Fruit fly (Drosophila melanogaster) whole organism, adult: ENCODE results near the gene MESR6.

ENCODE experiments used
- CG11617 ChIP-seq: fragments of 200-800 bp; sonication (Bioruptor generic); optimal IDR thresholded peaks from 2 replicates; lab custom pipeline; 2017; ENCODE audit warnings: mild to moderate bottlenecking, missing biosample characterization, missing genetic modification reagents, missing genetic modification characterization
- CG12768 ChIP-seq: fragments of 200-800 bp; sonication (Bioruptor generic); optimal IDR thresholded peaks from 2 replicates; lab custom pipeline; 2017; ENCODE audit warnings: missing biosample characterization, missing genetic modification characterization, mild to moderate bottlenecking, moderate library complexity, missing genetic modification reagents
- CG14711 ChIP-seq: fragments of 200-800 bp; sonication (Bioruptor generic); optimal IDR thresholded peaks from 2 replicates; lab custom pipeline; 2018; ENCODE audit warnings: missing biosample characterization, mild to moderate bottlenecking, missing genetic modification characterization, moderate library complexity
- CG1620 ChIP-seq: fragments of 200-800 bp; sonication (Bioruptor generic); optimal IDR thresholded peaks from 2 replicates; lab custom pipeline; 2016; ENCODE audit warnings: missing biosample characterization, missing genetic modification characterization
- CG5204 ChIP-seq: fragments of 200-800 bp; sonication (Bioruptor generic); optimal IDR thresholded peaks from 2 replicates; lab custom pipeline; 2016; ENCODE audit warnings: missing biosample characterization, missing genetic modification characterization
- CG7045 ChIP-seq: fragments of 200-800 bp; sonication (Bioruptor generic); optimal IDR thresholded peaks from 2 replicates; lab custom pipeline; 2017; ENCODE audit warnings: missing biosample characterization, mild to moderate bottlenecking, missing genetic modification characterization
- CG7101 ChIP-seq: fragments of 200-800 bp; sonication (Bioruptor generic); optimal IDR thresholded peaks from 2 replicates; lab custom pipeline; 2018; ENCODE audit warnings: missing biosample characterization, mild to moderate bottlenecking, missing genetic modification characterization, moderate library complexity
- Clk ChIP-seq: fragments of 200-800 bp; sonication (Bioruptor generic); optimal IDR thresholded peaks from 2 replicates; lab custom pipeline; 2017; ENCODE audit warnings: missing biosample characterization, missing genetic modification characterization
- Crg-1 ChIP-seq: fragments of 200-800 bp; sonication (Bioruptor generic); optimal IDR thresholded peaks from 2 replicates; lab custom pipeline; 2016; ENCODE audit warnings: missing biosample characterization, missing genetic modification characterization
- Hr96 ChIP-seq: fragments of 200-800 bp; sonication (Bioruptor generic); optimal IDR thresholded peaks from 2 replicates; lab custom pipeline; 2016; ENCODE audit warnings: missing biosample characterization, missing genetic modification characterization
- Mnt ChIP-seq: fragments of 200-800 bp; sonication (Bioruptor generic); optimal IDR thresholded peaks from 2 replicates; lab custom pipeline; 2016; ENCODE audit warnings: missing biosample characterization, mild to moderate bottlenecking, missing genetic modification characterization
- bab1 ChIP-seq: fragments of 200-800 bp; sonication (Bioruptor generic); optimal IDR thresholded peaks from 3 replicates; lab custom pipeline; 2019; ENCODE audit warnings: missing biosample characterization, mild to moderate bottlenecking, missing genetic modification characterization, moderate library complexity
- cic ChIP-seq: fragments of 200-800 bp; sonication (Bioruptor generic); optimal IDR thresholded peaks from 2 replicates; lab custom pipeline; 2017; ENCODE audit warnings: missing biosample characterization, mild to moderate bottlenecking, missing genetic modification characterization, moderate library complexity
- cnc ChIP-seq, 2 experiments: fragments of >200 bp; optimal IDR thresholded peaks; 2 replicates each; lab custom pipeline; 2017
- kay ChIP-seq: fragments of 200-800 bp; sonication (Bioruptor generic); peaks from one replicate; lab custom pipeline; 2016; ENCODE audit warnings: missing biosample characterization, missing genetic modification characterization, borderline replicate concordance
- pad ChIP-seq: fragments of 200-800 bp; sonication (Bioruptor generic); optimal IDR thresholded peaks from 3 replicates; lab custom pipeline; 2017; ENCODE audit warnings: missing biosample characterization, missing genetic modification characterization, mild to moderate bottlenecking, moderate library complexity, missing genetic modification reagents
- tj ChIP-seq: fragments of 200-800 bp; sonication (Bioruptor generic); optimal IDR thresholded peaks from 3 replicates; lab custom pipeline; 2017; ENCODE audit warnings: missing biosample characterization, mild to moderate bottlenecking, missing genetic modification characterization, moderate library complexity
- toe ChIP-seq: fragments of 200-800 bp; sonication (Bioruptor generic); optimal IDR thresholded peaks from 2 replicates; lab custom pipeline; 2016; ENCODE audit warnings: missing biosample characterization, missing genetic modification characterization

Gene MESR6

DNA sequence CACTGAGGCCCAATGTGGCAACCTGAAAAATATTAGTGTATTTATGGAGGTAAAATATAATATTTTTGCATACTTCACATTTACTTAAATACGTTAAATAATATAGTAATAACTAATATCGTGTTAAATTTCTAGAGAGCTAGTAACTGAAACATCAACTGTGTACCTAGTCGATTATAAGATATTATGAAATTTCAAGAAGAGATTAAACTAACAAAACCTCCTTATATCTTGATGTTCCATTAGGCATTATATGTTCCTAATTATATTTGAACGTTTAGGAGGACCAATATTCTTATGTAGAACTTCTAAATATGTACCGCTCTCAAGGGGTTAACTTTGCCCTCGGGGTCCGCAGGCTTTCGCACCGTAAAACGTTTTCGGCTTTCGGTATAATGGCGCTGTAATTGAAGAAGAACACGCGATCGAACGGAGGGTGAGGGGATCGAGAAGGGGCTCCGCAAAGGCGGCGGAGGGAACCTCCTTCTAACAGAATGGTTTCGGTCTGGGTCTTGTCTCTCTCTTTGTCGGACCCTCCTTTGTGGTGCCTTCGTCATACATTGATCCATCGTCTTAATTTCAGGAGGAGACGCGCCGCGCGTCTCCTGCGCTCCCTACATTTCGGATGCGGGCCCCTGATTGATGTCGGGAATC is 46.0 kb upstream of the MESR6 start:
- no peak for TF ChIP-seq CG7045 (GFP tag; lab: Kevin White, UChicago)
- TF ChIP-seq Mnt: no peak
- no peak for TF ChIP-seq tj (GFP tag; lab: Kevin White, UChicago)
- no peak for TF ChIP-seq bab1 (GFP tag; lab: Kevin White, UChicago)
- TF ChIP-seq toe: no peak
- TF ChIP-seq cnc (optimal IDR thresholded peaks at IDR 0.05; lab: Kevin White, UChicago): no peak
- TF ChIP-seq cic (GFP tag; lab: Kevin White, UChicago): no peak
- TF ChIP-seq kay (GFP tag; lab: Kevin White, UChicago): no peak
- TF ChIP-seq pad (GFP tag; lab: Kevin White, UChicago): no peak
- no peak for TF ChIP-seq CG12768 (GFP tag; lab: Kevin White, UChicago)
- no peak for TF ChIP-seq Crg-1 (GFP tag; lab: Kevin White, UChicago)
- TF ChIP-seq CG14711 (tag; lab: Kevin White, UChicago): no peak
- no peak for TF ChIP-seq CG5204 (GFP tag; lab: Kevin White, UChicago)
- no peak for TF ChIP-seq CG1620

DNA sequence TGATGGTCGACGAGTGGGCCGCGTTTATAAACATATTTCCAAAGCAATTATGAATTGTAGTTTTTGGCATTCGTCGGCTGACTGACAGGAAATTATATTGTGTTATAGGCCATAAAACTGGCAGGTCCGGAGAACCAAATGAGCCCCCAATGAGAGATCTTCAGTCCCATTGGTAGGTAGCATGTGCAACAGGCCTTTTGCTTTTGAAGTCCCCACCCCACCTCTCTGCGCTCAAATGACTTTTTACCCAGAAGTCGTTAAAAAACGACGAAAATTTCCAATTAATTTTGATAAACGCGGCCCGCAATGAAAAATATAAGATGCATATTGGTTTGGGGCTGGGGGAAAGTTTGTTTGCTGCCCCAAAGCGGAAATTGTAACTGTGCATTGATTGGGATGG is 44.2 kb upstream of the MESR6 start:
- no peak for TF ChIP-seq pad (GFP tag; lab: Kevin White, UChicago)
- no peak for TF ChIP-seq CG5204 (GFP tag; lab: Kevin White, UChicago)
- TF ChIP-seq CG11617 (GFP tag; lab: Kevin White, UChicago): no peak
- no peak for TF ChIP-seq CG12768 (GFP tag; lab: Kevin White, UChicago)

DNA sequence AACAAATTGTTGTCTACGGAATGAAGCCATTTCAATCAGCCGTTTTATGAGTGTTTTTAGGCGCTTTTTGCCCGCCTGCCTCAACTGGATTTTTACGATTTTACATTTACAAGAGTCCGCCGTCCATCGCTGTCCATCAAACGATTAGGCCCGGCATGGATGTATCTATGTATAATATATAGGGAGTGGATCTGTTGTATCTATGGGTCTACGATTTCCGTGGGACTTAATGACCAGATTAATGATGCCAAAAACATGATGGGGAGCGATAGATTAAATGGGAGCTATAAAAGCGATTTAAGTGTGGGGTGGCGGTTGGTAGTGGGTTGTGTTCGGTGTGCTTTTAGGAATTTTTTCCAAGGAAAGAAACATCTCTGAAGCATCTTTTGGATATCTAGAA is 43.7 kb upstream of the MESR6 start:
- TF ChIP-seq pad (GFP tag; lab: Kevin White, UChicago) (no peak), CG7101 (no peak), bab1 (GFP tag; lab: Kevin White, UChicago) (no peak), kay (GFP tag; lab: Kevin White, UChicago) (no peak)

DNA sequence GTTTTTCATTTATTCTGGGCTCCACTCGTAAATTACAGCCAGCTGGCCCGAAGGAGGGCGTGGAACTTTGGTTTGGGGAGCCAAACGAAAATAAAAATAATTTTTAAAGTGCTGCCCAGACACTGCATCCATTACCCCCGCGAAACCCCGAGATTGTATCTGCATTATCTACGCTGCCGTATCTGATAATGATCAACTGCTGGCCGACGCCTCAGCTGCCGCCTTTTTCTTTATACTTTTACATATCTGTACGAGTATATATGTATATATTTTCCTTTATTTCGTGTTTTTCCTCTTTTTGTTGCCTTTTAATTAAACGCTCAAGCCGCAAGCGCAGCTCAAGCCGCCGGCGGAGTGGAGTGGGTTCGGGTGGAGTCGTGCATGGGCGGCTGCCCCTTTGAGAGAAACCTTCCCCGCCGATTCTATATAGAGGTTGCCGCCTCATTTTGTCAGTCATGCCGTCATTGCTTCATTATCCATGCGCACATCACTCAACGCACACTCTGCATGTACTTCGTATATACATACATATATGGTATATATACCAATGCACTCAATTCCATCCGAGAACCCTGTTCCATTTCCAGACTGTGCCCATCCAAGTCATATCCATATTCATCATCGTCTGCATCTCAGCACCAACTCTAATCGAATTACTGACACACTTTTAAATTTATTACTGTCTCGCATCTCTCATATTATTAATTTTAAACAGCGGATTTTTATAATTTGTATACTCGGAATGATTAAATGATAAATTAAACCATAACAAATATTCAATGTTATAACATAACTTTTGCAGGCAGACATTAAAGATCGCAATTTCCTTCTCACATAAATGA is 42.6 kb upstream of the MESR6 start:
- TF ChIP-seq Mnt: no peak
- no peak for TF ChIP-seq CG14711 (tag; lab: Kevin White, UChicago)
- TF ChIP-seq Crg-1 (GFP tag; lab: Kevin White, UChicago): no peak
- no peak for TF ChIP-seq bab1 (GFP tag; lab: Kevin White, UChicago)
- peak; percentile 7 for TF ChIP-seq toe

DNA sequence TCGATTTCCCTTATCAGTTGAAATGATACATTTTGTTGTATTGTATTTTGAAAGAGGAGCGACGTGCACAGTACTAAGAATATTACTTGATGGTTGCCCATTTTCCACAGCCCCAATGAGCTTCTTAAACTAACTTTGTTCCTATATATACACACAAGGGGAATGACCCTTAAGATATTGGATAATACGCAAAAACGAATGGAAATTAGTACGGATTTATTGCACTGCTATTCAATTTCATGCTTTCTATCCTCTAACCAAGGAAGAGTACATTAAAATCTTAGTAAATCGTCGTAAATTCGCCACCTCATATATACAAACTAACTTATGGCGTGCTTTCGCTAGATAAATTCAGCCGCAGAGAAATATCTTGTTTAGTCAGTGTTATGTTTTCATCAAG is 40.5 kb upstream of the MESR6 start, which contains the start of gene Acp76A:
TSS of gene Acp76A (minus strand) at position 101 of the 400 bp plus-strand sequence.
- TF ChIP-seq CG7101 (no peak), CG5204 (GFP tag; lab: Kevin White, UChicago) (no peak), kay (GFP tag; lab: Kevin White, UChicago) (peak; percentile 2), bab1 (GFP tag; lab: Kevin White, UChicago) (no peak), Crg-1 (GFP tag; lab: Kevin White, UChicago) (no peak), CG7045 (GFP tag; lab: Kevin White, UChicago) (no peak)

DNA sequence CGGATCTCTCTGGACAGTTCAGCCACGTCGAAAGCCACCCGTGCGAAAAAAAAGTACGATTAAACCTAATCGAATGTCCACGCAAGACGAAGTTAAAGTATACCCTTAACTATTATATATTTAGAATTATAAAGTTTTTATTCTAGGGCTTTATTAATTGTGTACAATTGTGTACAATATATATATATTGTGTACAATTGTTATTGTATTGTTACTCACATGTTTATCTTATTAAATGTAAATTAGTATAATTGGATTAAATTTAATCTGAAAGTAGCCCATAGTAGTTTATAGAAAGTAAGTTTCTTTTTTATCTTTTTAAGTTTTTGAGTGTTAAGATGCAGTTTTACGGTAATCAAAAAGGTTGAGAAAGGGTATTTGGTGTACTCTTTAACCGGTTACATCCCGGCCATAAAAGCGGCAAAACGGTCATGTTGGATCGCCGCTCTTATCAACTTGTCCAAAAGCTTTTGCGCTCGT is 39.1 kb upstream of the MESR6 start, which contains the start of gene CG43407:
TSS of gene CG43407 (minus strand) at position 51 of the 480 bp plus-strand sequence.
- no peak for TF ChIP-seq cnc (optimal IDR thresholded peaks at IDR 0.05; lab: Kevin White, UChicago)

DNA sequence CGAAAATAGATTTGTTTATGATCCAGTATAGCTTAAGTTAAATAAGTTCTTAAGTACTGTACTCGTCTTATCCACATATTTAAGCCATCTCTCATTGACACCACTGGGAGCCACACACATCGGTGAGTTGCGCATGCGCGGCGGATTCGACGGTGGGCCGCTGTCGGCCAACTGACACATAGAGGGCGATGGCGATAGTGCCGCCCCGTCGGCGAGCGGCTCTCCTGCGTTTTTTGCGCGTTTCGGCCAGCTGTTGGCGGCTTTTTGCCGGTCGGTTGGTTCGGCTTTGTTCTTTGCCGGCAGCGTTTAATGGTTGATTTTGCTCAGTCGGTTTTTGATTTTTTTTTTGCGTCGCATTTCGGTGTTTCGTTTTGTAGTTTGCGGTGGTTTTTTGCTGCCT is 38.2 kb upstream of the MESR6 start:
- TF ChIP-seq bab1 (GFP tag; lab: Kevin White, UChicago): no peak
- TF ChIP-seq Clk (GFP tag; lab: Kevin White, UChicago): no peak
- no peak for TF ChIP-seq kay (GFP tag; lab: Kevin White, UChicago)
- TF ChIP-seq CG7101: no peak
- no peak for TF ChIP-seq tj (GFP tag; lab: Kevin White, UChicago)
- TF ChIP-seq CG11617 (GFP tag; lab: Kevin White, UChicago): no peak
- TF ChIP-seq CG1620: no peak
- TF ChIP-seq CG5204 (GFP tag; lab: Kevin White, UChicago): no peak
- TF ChIP-seq cic (GFP tag; lab: Kevin White, UChicago): no peak
- no peak for TF ChIP-seq Mnt
- TF ChIP-seq CG14711 (tag; lab: Kevin White, UChicago): no peak
- no peak for TF ChIP-seq cnc (optimal IDR thresholded peaks at IDR 0.05; lab: Kevin White, UChicago)
- TF ChIP-seq Crg-1 (GFP tag; lab: Kevin White, UChicago): no peak
- TF ChIP-seq Hr96 (GFP tag; lab: Kevin White, UChicago): no peak
- TF ChIP-seq CG7045 (GFP tag; lab: Kevin White, UChicago): no peak
- TF ChIP-seq CG12768 (GFP tag; lab: Kevin White, UChicago): no peak
